Worm (Caenorhabditis elegans) whole organism, L3 larva: ENCODE results near the gene rtfo-1.
A peak's percentile ranks its signal among the peaks of the same experiment; 100 is the strongest.

Source experiments
- ceh-28 ChIP-seq: fragments of 150-350 bp; optimal IDR thresholded peaks from 2 replicates; lab custom pipeline; 2014; ENCODE audit warnings: missing biosample characterization, missing genetic modification reagents, missing genetic modification characterization
- elt-3 ChIP-seq, 3 experiments: fragments of 150-350 bp in 1 of 3; sonication (generic microtip) in 2 of 3; optimal IDR thresholded peaks; 2 replicates in 2 of 3; 4 replicates in 1 of 3; lab custom pipeline; 2014 to 2017; ENCODE audit warnings: missing biosample characterization in 3 of 3, missing genetic modification characterization in 3 of 3
- eor-1 ChIP-seq, 2 experiments: fragments of 150-350 bp; optimal IDR thresholded peaks; 2 replicates each; lab custom pipeline; 2014 to 2018; ENCODE audit warnings: missing biosample characterization in 2 of 2, missing genetic modification characterization in 2 of 2
- lin-39 ChIP-seq: fragments of 150-350 bp; optimal IDR thresholded peaks from 2 replicates; lab custom pipeline; 2018; ENCODE audit warnings: missing biosample characterization, missing genetic modification reagents, missing genetic modification characterization
- lsy-12 ChIP-seq: sonication (generic microtip); optimal IDR thresholded peaks from 2 replicates; lab custom pipeline; 2016; ENCODE audit warnings: mild to moderate bottlenecking, missing genetic modification characterization, missing compliant biosample characterization
- nhr-237 ChIP-seq: fragments of 150-350 bp; optimal IDR thresholded peaks from 2 replicates; lab custom pipeline; 2014; ENCODE audit warnings: missing biosample characterization, missing genetic modification characterization
- nhr-25 ChIP-seq: sonication (generic microtip); optimal IDR thresholded peaks from 2 replicates; lab custom pipeline; 2017; ENCODE audit warnings: missing biosample characterization, missing genetic modification characterization
- nhr-67 ChIP-seq: fragments of 150-350 bp; optimal IDR thresholded peaks from 2 replicates; lab custom pipeline; 2014; ENCODE audit warnings: missing biosample characterization, missing genetic modification characterization
- pha-4 ChIP-seq: fragments of 150-350 bp; optimal IDR thresholded peaks from 2 replicates; lab custom pipeline; 2014; ENCODE audit warnings: missing biosample characterization, missing genetic modification reagents, missing genetic modification characterization
- snpc-4 ChIP-seq: fragments of 150-350 bp; optimal IDR thresholded peaks from 2 replicates; lab custom pipeline; 2014; ENCODE audit warnings: missing biosample characterization, missing genetic modification characterization
- tbx-2 ChIP-seq: sonication (generic microtip); optimal IDR thresholded peaks from 2 replicates; lab custom pipeline; 2016; ENCODE audit warnings: mild to moderate bottlenecking, missing genetic modification characterization, missing compliant biosample characterization

DNA sequence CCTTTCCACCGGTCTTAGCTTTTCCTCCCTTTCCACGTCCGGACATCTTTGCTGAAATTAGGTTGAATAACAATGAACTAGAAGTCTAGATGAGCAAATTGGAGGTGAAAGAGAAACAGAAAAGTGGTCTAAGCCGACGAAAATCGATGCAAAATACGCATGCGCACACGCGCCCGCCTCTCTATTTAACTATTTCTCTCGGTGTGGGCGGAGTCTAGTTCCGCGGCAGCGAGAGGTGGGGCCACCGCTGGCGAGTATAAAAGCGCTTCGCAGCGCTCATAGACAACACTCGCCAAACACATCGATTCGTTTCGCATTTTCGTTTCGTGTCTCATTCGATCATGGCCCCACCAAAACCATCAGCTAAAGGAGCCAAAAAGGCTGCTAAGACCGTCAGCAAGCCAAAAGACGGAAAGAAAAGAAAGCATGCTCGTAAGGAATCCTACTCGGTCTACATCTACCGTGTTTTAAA, 37.2 kb downstream of the rtfo-1 start, which contains the start of the genes his-35 and his-41:
- TF ChIP-seq elt-3 (tag; optimal IDR thresholded peaks at IDR 0.05; lab: Kevin White, UChicago) = no peak
- peak; percentile 16 for TF ChIP-seq tbx-2 (tag; lab: Kevin White, UChicago)
- peak; percentile 34 for TF ChIP-seq pha-4
- TF ChIP-seq eor-1 (tag; optimal IDR thresholded peaks at IDR 0.05; lab: Kevin White, UChicago) = no peak
- TF ChIP-seq ceh-28 (tag; lab: Kevin White, UChicago) = peak; percentile 7
- no peak for TF ChIP-seq nhr-67 (tag; lab: Kevin White, UChicago)
- peak; percentile 57 for TF ChIP-seq lin-39
- TF ChIP-seq nhr-237 (tag; lab: Kevin White, UChicago) = no peak
- peak; percentile 3 for TF ChIP-seq lsy-12
- peak; percentile 24 for TF ChIP-seq snpc-4 (tag; lab: Kevin White, UChicago)
- TF ChIP-seq nhr-25 (tag; lab: Kevin White, UChicago) = peak; percentile 77
